Worm (Caenorhabditis elegans) whole organism, late embryonic: ENCODE data around the gene bath-36.

Experiments used
- fkh-10 ChIP-seq: fragments of 150-350 bp; optimal IDR thresholded peaks from 2 replicates; lab custom pipeline; 2014; ENCODE audit warnings: missing biosample characterization, missing genetic modification reagents, missing genetic modification characterization
- tbx-7 ChIP-seq: sonication (generic microtip); optimal IDR thresholded peaks from 2 replicates; lab custom pipeline; 2016; ENCODE audit warnings: missing genotype, missing genetic modification characterization, missing compliant biosample characterization

DNA sequence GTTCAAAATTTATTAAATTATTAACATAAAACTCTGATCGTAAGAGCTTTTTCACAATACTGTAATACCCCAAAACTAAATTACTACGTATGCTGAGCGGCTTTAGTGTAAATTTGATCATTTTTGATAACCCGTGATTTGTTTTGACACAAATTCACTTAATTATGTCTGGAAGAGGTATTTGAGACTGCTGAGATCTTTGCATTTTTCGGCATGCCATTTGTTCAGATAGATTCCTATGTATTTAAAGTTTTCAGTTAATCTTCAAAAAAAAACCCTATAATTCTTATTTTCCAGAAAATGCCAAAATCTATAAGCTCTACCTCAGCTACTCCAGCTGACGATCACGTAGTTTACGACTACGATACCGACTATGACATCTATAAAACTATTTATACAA lies 42.6 kb downstream of the bath-36 start, which contains the start of gene srw-15:
- TF ChIP-seq fkh-10 = no peak
- TF ChIP-seq tbx-7 (tag; lab: Kevin White, UChicago) = no peak
